Worm (Caenorhabditis elegans): ENCODE measurements around the gene C16C8.27.
A peak's percentile ranks its signal among the peaks of the same experiment; 100 is the strongest.

The C16C8.27 gene

ce11 chrII:3416528-3416927 is 24.9 kb upstream of the C16C8.27 start, which contains the start of gene nep-6:
Gene nep-6, plus strand, starts transcription at chrII:3416828.
- no peak for TF ChIP-seq syd-9 (tag; optimal IDR thresholded peaks at IDR 0.05)
- no peak for TF ChIP-seq K09A11.1 (tag; optimal IDR thresholded peaks at IDR 0.05; ENCODE audit: insufficient read depth)
- TF ChIP-seq Y22D7AL.16 (tag; optimal IDR thresholded peaks at IDR 0.05): no peak
- TF ChIP-seq odd-2 (tag; optimal IDR thresholded peaks at IDR 0.05): no peak
- no peak for TF ChIP-seq fkh-6 (tag; optimal IDR thresholded peaks at IDR 0.05)
- TF ChIP-seq tbx-2 (tag; optimal IDR thresholded peaks at IDR 0.05): no peak
- no peak for TF ChIP-seq unc-55 (GFP tag; optimal IDR thresholded peaks at IDR 0.05)
- no peak for TF ChIP-seq ceh-2 (tag; optimal IDR thresholded peaks at IDR 0.05)
- no peak for TF ChIP-seq C38D4.7 (GFP tag; optimal IDR thresholded peaks at IDR 0.05)
- TF ChIP-seq ets-4 (tag; optimal IDR thresholded peaks at IDR 0.05): no peak
- TF ChIP-seq hlh-8 (tag; optimal IDR thresholded peaks at IDR 0.05): no peak
- no peak for TF ChIP-seq T23F11.4 (GFP tag; optimal IDR thresholded peaks at IDR 0.05)
- no peak for TF ChIP-seq fax-1 (tag; optimal IDR thresholded peaks at IDR 0.05)

DNA sequence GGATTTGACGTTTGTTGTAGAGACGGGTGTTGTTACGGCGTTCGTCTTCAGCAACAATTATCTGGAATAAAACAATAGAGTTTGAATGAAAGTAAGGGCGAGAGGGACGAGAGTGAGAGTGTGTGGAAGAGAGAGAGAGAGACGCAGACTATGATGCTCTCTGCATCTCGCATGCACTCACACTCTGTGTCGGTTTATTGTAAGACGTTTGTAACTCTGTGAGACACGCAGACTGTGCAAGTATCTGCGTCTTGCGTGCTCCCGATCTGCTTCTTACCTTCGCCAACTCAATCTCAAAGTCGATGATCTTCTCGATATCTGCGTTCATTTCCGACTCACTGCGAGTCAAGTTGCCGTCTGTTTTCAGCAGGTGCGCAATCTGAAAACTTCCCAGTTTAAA is 18.5 kb upstream of the C16C8.27 start:
- TF ChIP-seq ttx-3 (tag; optimal IDR thresholded peaks at IDR 0.05) (no peak), ceh-18 (tag; optimal IDR thresholded peaks at IDR 0.05) (no peak), ceh-6 (GFP tag; optimal IDR thresholded peaks at IDR 0.05) (no peak)

DNA sequence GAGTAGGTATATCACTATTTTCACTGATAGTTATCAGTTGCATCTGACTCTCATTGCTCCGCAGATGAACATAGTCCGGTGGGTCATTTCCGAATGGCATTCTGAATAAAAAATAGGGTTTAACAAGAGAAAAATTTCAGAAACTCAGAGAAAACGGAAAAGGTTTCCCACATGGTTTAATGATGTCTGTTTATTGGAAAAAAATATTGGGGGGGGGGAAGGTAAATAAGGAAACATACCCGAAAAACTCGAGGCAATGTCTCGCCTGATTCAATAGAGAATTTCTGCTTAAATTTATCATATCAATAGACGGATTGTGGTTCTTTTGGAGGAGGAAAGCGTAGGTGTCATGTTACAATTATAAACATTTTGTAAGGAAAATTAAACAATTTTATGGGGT is 16.0 kb upstream of the C16C8.27 start, which contains the start of gene nep-11:
Gene nep-11 (minus strand): TSS at position 101 of the 400 bp plus-strand sequence.
- no peak for TF ChIP-seq pros-1 (tag; optimal IDR thresholded peaks at IDR 0.05)
- TF ChIP-seq ceh-34 (tag; optimal IDR thresholded peaks at IDR 0.05): no peak
- no peak for TF ChIP-seq rnt-1 (tag; optimal IDR thresholded peaks at IDR 0.05)
- TF ChIP-seq ceh-31 (tag; optimal IDR thresholded peaks at IDR 0.05): no peak
- no peak for TF ChIP-seq che-1 (tag; optimal IDR thresholded peaks at IDR 0.05)
- no peak for TF ChIP-seq ceh-2 (tag; optimal IDR thresholded peaks at IDR 0.05)
- no peak for TF ChIP-seq ref-2 (tag; optimal IDR thresholded peaks at IDR 0.05)

DNA sequence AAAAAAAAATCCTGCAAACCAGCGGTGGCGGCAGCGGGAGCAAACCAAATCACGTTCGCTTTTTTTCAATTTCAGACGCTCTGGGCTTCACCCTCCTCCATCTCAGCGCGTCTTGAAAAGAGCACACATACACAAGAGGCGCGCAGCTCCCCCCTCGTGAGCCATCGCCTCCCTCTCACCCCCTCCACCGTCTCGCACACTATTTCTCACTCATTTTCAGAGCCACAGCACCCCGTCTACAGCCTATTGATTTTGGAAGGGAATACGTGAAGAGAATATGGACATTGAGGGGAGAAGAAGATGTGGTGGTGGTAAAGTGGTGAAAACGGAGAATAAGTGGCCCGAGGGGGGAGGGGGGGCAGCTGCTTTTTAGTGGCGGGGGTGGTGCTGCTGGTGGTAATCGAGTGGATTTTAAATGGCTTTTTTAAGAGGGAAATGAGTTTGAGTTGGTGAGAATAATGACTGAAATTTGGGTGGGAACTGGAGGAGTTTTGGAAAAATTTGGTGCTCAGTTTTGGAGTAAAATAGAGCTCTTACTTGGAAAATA is 13.2 kb upstream of the C16C8.27 start:
- peak; percentile 28 for TF ChIP-seq hlh-30 (tag; optimal IDR thresholded peaks at IDR 0.05; ENCODE audit: insufficient read depth)
- no peak for TF ChIP-seq unc-3 (GFP tag; conservative IDR thresholded peaks at IDR 0.05)
- peak; percentile 11 for TF ChIP-seq unc-3 (tag; optimal IDR thresholded peaks at IDR 0.05)
- peak; percentile 8 for TF ChIP-seq nfya-1 (tag; optimal IDR thresholded peaks at IDR 0.05)
- TF ChIP-seq sox-4 (tag; optimal IDR thresholded peaks at IDR 0.05): peak; percentile 17
- TF ChIP-seq hlh-15 (tag; optimal IDR thresholded peaks at IDR 0.05): no peak
- TF ChIP-seq ttx-3 (tag; optimal IDR thresholded peaks at IDR 0.05): no peak
- TF ChIP-seq ceh-19 (GFP tag; optimal IDR thresholded peaks at IDR 0.05): peak; percentile 49
- peak; percentile 85 for TF ChIP-seq ceh-48 (tag; optimal IDR thresholded peaks at IDR 0.05)

ce11 chrII:3429400-3429799 is 12.1 kb upstream of the C16C8.27 start, which contains the start of gene C16C8.18:
Gene C16C8.18, plus strand, starts transcription at chrII:3429700.
- TF ChIP-seq lin-11 (tag; optimal IDR thresholded peaks at IDR 0.05) (no peak), ceh-6 (GFP tag; optimal IDR thresholded peaks at IDR 0.05) (no peak), ceh-48 (tag; optimal IDR thresholded peaks at IDR 0.05) (no peak), nfya-1 (tag; optimal IDR thresholded peaks at IDR 0.05) (no peak), eyg-1 (tag; optimal IDR thresholded peaks at IDR 0.05) (no peak), ceh-34 (tag; optimal IDR thresholded peaks at IDR 0.05) (no peak), Y22D7AL.16 (tag; optimal IDR thresholded peaks at IDR 0.05) (no peak), npax-4 (tag; optimal IDR thresholded peaks at IDR 0.05) (no peak), syd-9 (tag; optimal IDR thresholded peaks at IDR 0.05) (no peak), pax-1 (tag; optimal IDR thresholded peaks at IDR 0.05) (no peak), unc-42 (tag; optimal IDR thresholded peaks at IDR 0.05) (no peak), hlh-13 (GFP tag; optimal IDR thresholded peaks at IDR 0.05) (no peak), dve-1 (tag; optimal IDR thresholded peaks at IDR 0.05) (no peak), ceh-24 (tag; optimal IDR thresholded peaks at IDR 0.05) (no peak), ama-1 (optimal IDR thresholded peaks at IDR 0.05) (no peak), ahr-1 (tag; optimal IDR thresholded peaks at IDR 0.05) (no peak), fax-1 (tag; optimal IDR thresholded peaks at IDR 0.05) (no peak), pag-3 (tag; optimal IDR thresholded peaks at IDR 0.05; ENCODE audit: borderline replicate concordance) (no peak), sox-4 (tag; optimal IDR thresholded peaks at IDR 0.05) (no peak), unc-3 (GFP tag; conservative IDR thresholded peaks at IDR 0.05) (no peak), unc-3 (tag; optimal IDR thresholded peaks at IDR 0.05) (no peak)
